Fruit fly (Drosophila melanogaster) whole organism, embryonic: ENCODE measurements around the gene CG15912.

Experiments used
- Ada2b ChIP-seq: fragments of 200-800 bp; sonication (Bioruptor generic); IDR thresholded peaks from 2 replicates; pipeline ENCODE4 v1.3.6; 2022; ENCODE audit warnings: missing biosample characterization, missing genetic modification characterization
- B-H2 ChIP-seq: fragments of 200-800 bp; sonication (Bioruptor generic); optimal IDR thresholded peaks from 2 replicates; lab custom pipeline; 2018; ENCODE audit warnings: missing biosample characterization, mild to moderate bottlenecking, missing genetic modification characterization
- CG11695 ChIP-seq: fragments of 200-800 bp; sonication (Bioruptor generic); IDR thresholded peaks from 3 replicates; pipeline ENCODE4 v1.3.6; 2022; ENCODE audit warnings: missing biosample characterization, missing genetic modification characterization
- CG13775 ChIP-seq: fragments of 200-800 bp; sonication (Bioruptor generic); optimal IDR thresholded peaks from 3 replicates; lab custom pipeline; 2017; ENCODE audit warnings: missing biosample characterization, mild to moderate bottlenecking, missing genetic modification characterization
- CG14050 ChIP-seq: fragments of 200-800 bp; sonication (Bioruptor generic); IDR thresholded peaks from 3 replicates; pipeline ENCODE4 v1.3.6; 2022; ENCODE audit warnings: missing biosample characterization, missing genetic modification characterization
- CG14965 ChIP-seq: fragments of 200-800 bp; sonication (Bioruptor generic); optimal IDR thresholded peaks from 2 replicates; lab custom pipeline; 2016; ENCODE audit warnings: missing biosample characterization, missing genetic modification characterization, borderline replicate concordance
- CG1529 ChIP-seq: fragments of 200-800 bp; sonication (Bioruptor generic); optimal IDR thresholded peaks from 3 replicates; lab custom pipeline; 2018; ENCODE audit warnings: missing biosample characterization, missing genetic modification characterization
- CG17568 ChIP-seq: fragments of 200-800 bp; sonication (Bioruptor generic); optimal IDR thresholded peaks from 2 replicates; lab custom pipeline; 2018; ENCODE audit warnings: missing biosample characterization, mild to moderate bottlenecking, missing genetic modification characterization, moderate library complexity
- CG18262 ChIP-seq: fragments of 200-800 bp; optimal IDR thresholded peaks from 3 replicates; lab custom pipeline; 2019; ENCODE audit warnings: missing biosample characterization, mild to moderate bottlenecking, missing genetic modification characterization, moderate library complexity
- CG30431 ChIP-seq: fragments of 200-800 bp; sonication (Bioruptor generic); optimal IDR thresholded peaks from 2 replicates; lab custom pipeline; 2017; ENCODE audit warnings: missing biosample characterization, missing genetic modification characterization
- CG32772 ChIP-seq: fragments of 200-800 bp; sonication (Bioruptor generic); IDR thresholded peaks from 2 replicates; pipeline ENCODE4 v1.3.6; 2022; ENCODE audit warnings: missing biosample characterization, missing genetic modification characterization
- CG34224 ChIP-seq: fragments of 200-800 bp; sonication (Bioruptor generic); IDR thresholded peaks from 3 replicates; pipeline ENCODE4 v1.3.6; 2022; ENCODE audit warnings: missing biosample characterization, missing genetic modification characterization; ENCODE audit not compliant: partially characterized antibody
- CG42726 ChIP-seq: fragments of 200-800 bp; sonication (Bioruptor generic); IDR thresholded peaks from 2 replicates; pipeline ENCODE4 v1.3.6; 2022; ENCODE audit warnings: missing biosample characterization, missing genetic modification characterization; ENCODE audit not compliant: partially characterized antibody
- CG4707 ChIP-seq: fragments of 200-800 bp; sonication (Bioruptor generic); optimal IDR thresholded peaks from 2 replicates; lab custom pipeline; 2018; ENCODE audit warnings: missing biosample characterization, mild to moderate bottlenecking, missing genetic modification characterization, moderate library complexity
- CG4820 ChIP-seq: fragments of 200-800 bp; sonication (Bioruptor generic); optimal IDR thresholded peaks from 3 replicates; lab custom pipeline; 2016; ENCODE audit warnings: missing biosample characterization, missing genetic modification characterization
- CG6683 ChIP-seq: fragments of 200-800 bp; sonication (Bioruptor generic); optimal IDR thresholded peaks from 2 replicates; lab custom pipeline; 2017; ENCODE audit warnings: missing biosample characterization, mild to moderate bottlenecking, missing genetic modification characterization, missing genetic modification reagents
- CG8290 ChIP-seq, 3 experiments: fragments of 200-800 bp; sonication (Bioruptor generic); optimal IDR thresholded peaks; 2 replicates each; lab custom pipeline; 2016 to 2019; ENCODE audit warnings: missing biosample characterization in 3 of 3, missing genetic modification characterization in 3 of 3, mild to moderate bottlenecking in 2 of 3, moderate library complexity in 1 of 3
- CG9609 ChIP-seq: fragments of 200-800 bp; sonication (Bioruptor generic); optimal IDR thresholded peaks from 3 replicates; lab custom pipeline; 2016; ENCODE audit warnings: missing biosample characterization, missing genetic modification characterization
- Dbx ChIP-seq: fragments of 200-800 bp; sonication (Bioruptor generic); IDR thresholded peaks from 3 replicates; pipeline ENCODE4 v1.3.6; 2022; ENCODE audit warnings: missing biosample characterization, missing genetic modification characterization
- Hand ChIP-seq: fragments of 200-800 bp; sonication (Bioruptor generic); optimal IDR thresholded peaks from 2 replicates; lab custom pipeline; 2017; ENCODE audit warnings: mild to moderate bottlenecking, missing biosample characterization, missing genetic modification reagents, missing genetic modification characterization
- Hmx ChIP-seq: fragments of 200-800 bp; sonication (Bioruptor generic); optimal IDR thresholded peaks from 2 replicates; lab custom pipeline; 2016; ENCODE audit warnings: missing biosample characterization, missing genetic modification characterization
- Hr39 ChIP-seq: fragments of >200 bp; optimal IDR thresholded peaks from 2 replicates; lab custom pipeline; 2017
- Hr51 ChIP-seq, 2 experiments: fragments of 200-800 bp; sonication (Bioruptor generic); optimal IDR thresholded peaks; 2 replicates in 1 of 2; 3 replicates in 1 of 2; lab custom pipeline; 2016 to 2018; ENCODE audit warnings: missing biosample characterization in 2 of 2, missing genetic modification characterization in 2 of 2, mild to moderate bottlenecking in 1 of 2, moderate library complexity in 1 of 2
- MTF-1 ChIP-seq: fragments of 200-800 bp; sonication (Bioruptor generic); optimal IDR thresholded peaks from 2 replicates; lab custom pipeline; 2018; ENCODE audit warnings: missing biosample characterization, mild to moderate bottlenecking, missing genetic modification characterization, borderline replicate concordance
- Xrp1 ChIP-seq: fragments of 200-800 bp; sonication (Bioruptor generic); IDR thresholded peaks from 2 replicates; pipeline ENCODE4 v1.3.6; 2022; ENCODE audit warnings: missing biosample characterization, missing genetic modification characterization
- abd-A ChIP-seq: fragments of 200-800 bp; sonication (Bioruptor generic); optimal IDR thresholded peaks from 3 replicates; lab custom pipeline; 2019; ENCODE audit warnings: missing biosample characterization, mild to moderate bottlenecking, missing genetic modification characterization, moderate library complexity
- bcd ChIP-seq: fragments of 200-800 bp; sonication (Bioruptor generic); optimal IDR thresholded peaks from 2 replicates; lab custom pipeline; 2017; ENCODE audit warnings: missing biosample characterization, mild to moderate bottlenecking, missing genetic modification characterization
- bsh ChIP-seq, 2 experiments: fragments of 200-800 bp; sonication (Bioruptor generic); optimal IDR thresholded peaks; 2 replicates each; lab custom pipeline; 2017 to 2018; ENCODE audit warnings: mild to moderate bottlenecking in 2 of 2, missing biosample characterization in 2 of 2, missing genetic modification characterization in 2 of 2, moderate library complexity in 1 of 2
- cg ChIP-seq: fragments of 200-800 bp; sonication (Bioruptor generic); optimal IDR thresholded peaks from 3 replicates; lab custom pipeline; 2019; ENCODE audit warnings: missing biosample characterization, mild to moderate bottlenecking, missing genetic modification characterization, moderate library complexity
- ci ChIP-seq: fragments of 200-800 bp; sonication (Bioruptor generic); IDR thresholded peaks from 3 replicates; pipeline ENCODE4 v1.3.6; 2022; ENCODE audit warnings: missing biosample characterization, missing genetic modification characterization
- corto ChIP-seq: fragments of 200-800 bp; sonication (Bioruptor generic); optimal IDR thresholded peaks from 2 replicates; lab custom pipeline; 2016; ENCODE audit warnings: missing biosample characterization, mild to moderate bottlenecking, missing genetic modification characterization, moderate library complexity
- crc ChIP-seq: fragments of 200-800 bp; sonication (Bioruptor generic); optimal IDR thresholded peaks from 2 replicates; lab custom pipeline; 2016; ENCODE audit warnings: missing biosample characterization, missing genetic modification characterization
- dan ChIP-seq: fragments of 200-800 bp; sonication (Bioruptor generic); IDR thresholded peaks from 2 replicates; pipeline ENCODE4 v1.3.6; 2022; ENCODE audit warnings: missing biosample characterization, missing genetic modification characterization
- ewg ChIP-seq: fragments of 200-800 bp; sonication (Bioruptor generic); optimal IDR thresholded peaks from 3 replicates; lab custom pipeline; 2017; ENCODE audit warnings: mild to moderate bottlenecking, missing biosample characterization, missing genetic modification reagents, missing genetic modification characterization
- fd3F ChIP-seq: fragments of 200-800 bp; sonication (Bioruptor generic); optimal IDR thresholded peaks from 2 replicates; lab custom pipeline; 2018; ENCODE audit warnings: missing biosample characterization, mild to moderate bottlenecking, missing genetic modification characterization, moderate library complexity
- fd64A ChIP-seq: fragments of 200-800 bp; sonication (Bioruptor generic); optimal IDR thresholded peaks from 3 replicates; lab custom pipeline; 2018; ENCODE audit warnings: missing biosample characterization, mild to moderate bottlenecking, missing genetic modification characterization
- gcm2 ChIP-seq: fragments of 200-800 bp; sonication (Bioruptor generic); optimal IDR thresholded peaks from 2 replicates; lab custom pipeline; 2016; ENCODE audit warnings: missing biosample characterization, missing genetic modification characterization
- her ChIP-seq: fragments of 200-800 bp; sonication (Bioruptor generic); optimal IDR thresholded peaks from 2 replicates; lab custom pipeline; 2016; ENCODE audit warnings: missing biosample characterization, missing genetic modification characterization
- insv ChIP-seq, 2 experiments: fragments of 200-800 bp; sonication (Bioruptor generic); optimal IDR thresholded peaks; 3 replicates each; lab custom pipeline; 2016 to 2018; ENCODE audit warnings: missing biosample characterization in 2 of 2, missing genetic modification characterization in 2 of 2
- kah ChIP-seq: fragments of 200-800 bp; sonication (Bioruptor generic); optimal IDR thresholded peaks from 2 replicates; lab custom pipeline; 2018; ENCODE audit warnings: missing biosample characterization, mild to moderate bottlenecking, missing genetic modification characterization
- kay ChIP-seq: fragments of 200-800 bp; sonication (Bioruptor generic); optimal IDR thresholded peaks from 2 replicates; lab custom pipeline; 2016; ENCODE audit warnings: missing biosample characterization, missing genetic modification characterization
- ken ChIP-seq: fragments of 200-800 bp; sonication (Bioruptor generic); IDR thresholded peaks from 3 replicates; pipeline ENCODE4 v1.3.6; 2022; ENCODE audit warnings: missing biosample characterization, missing genetic modification characterization
- odd ChIP-seq: fragments of 200-800 bp; sonication (Bioruptor generic); optimal IDR thresholded peaks from 2 replicates; lab custom pipeline; 2017; ENCODE audit warnings: missing biosample characterization, mild to moderate bottlenecking, missing genetic modification characterization
- pan ChIP-seq, 4 experiments: fragments of >200 bp in 3 of 4; fragments of 200-800 bp in 1 of 4; sonication (Bioruptor generic) in 1 of 4; optimal IDR thresholded peaks in 3 of 4; IDR thresholded peaks in 1 of 4; 2 replicates each; pipeline versions ENCODE4 v1.3.6 to Lab custom; 2017 to 2022; ENCODE audit warnings: missing biosample characterization in 2 of 4, missing genetic modification characterization in 2 of 4, mixed read lengths in 1 of 4
- pros ChIP-seq: fragments of 200-800 bp; sonication (Bioruptor generic); optimal IDR thresholded peaks from 3 replicates; lab custom pipeline; 2019; ENCODE audit warnings: missing biosample characterization, mild to moderate bottlenecking, missing genetic modification characterization, moderate library complexity
- sc ChIP-seq, 3 experiments: fragments of >200 bp in 2 of 3; fragments of 200-800 bp in 1 of 3; sonication (Bioruptor generic) in 1 of 3; optimal IDR thresholded peaks; 2 replicates in 2 of 3; 3 replicates in 1 of 3; lab custom pipeline; 2017; ENCODE audit warnings: mild to moderate bottlenecking in 1 of 3, missing biosample characterization in 1 of 3, missing genetic modification characterization in 1 of 3, missing genetic modification reagents in 1 of 3
- ssp ChIP-seq: fragments of 200-800 bp; sonication (Bioruptor generic); IDR thresholded peaks from 2 replicates; pipeline ENCODE4 v1.3.6; 2022; ENCODE audit warnings: missing biosample characterization, missing genetic modification characterization
- trem ChIP-seq: fragments of 200-800 bp; optimal IDR thresholded peaks from 3 replicates; lab custom pipeline; 2019; ENCODE audit warnings: missing biosample characterization, mild to moderate bottlenecking, missing genetic modification characterization, moderate library complexity
- zen ChIP-seq: fragments of 200-800 bp; sonication (Bioruptor generic); optimal IDR thresholded peaks from 3 replicates; lab custom pipeline; 2018; ENCODE audit warnings: missing biosample characterization, mild to moderate bottlenecking, missing genetic modification characterization, moderate library complexity

CG15912 gene

DNA sequence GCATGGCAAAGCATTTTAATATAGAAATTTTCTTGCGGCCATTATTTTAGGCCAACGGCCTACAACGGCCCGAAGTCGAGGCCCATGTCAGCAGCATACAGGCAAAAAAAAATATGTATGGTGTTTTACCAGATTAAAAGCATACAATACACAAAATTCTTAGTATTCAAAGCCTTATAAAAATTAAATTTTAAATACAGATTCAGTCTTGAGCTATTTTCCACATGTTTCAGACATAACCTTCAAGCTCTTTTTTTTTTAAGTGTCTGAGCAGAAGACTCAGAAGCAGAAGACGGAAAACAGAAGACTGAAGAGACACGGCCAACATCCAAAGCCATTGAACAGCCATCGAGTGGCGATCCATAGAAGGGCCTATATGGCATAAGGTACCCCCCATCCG, 32.9 kb downstream of the CG15912 start (continued):
- no peak for TF ChIP-seq sc (optimal IDR thresholded peaks at IDR 0.05; lab: Kevin White, UChicago)
- peak; percentile 25 for TF ChIP-seq sc (GFP tag; optimal IDR thresholded peaks at IDR 0.05; lab: Kevin White, UChicago)
- no peak for TF ChIP-seq CG34224 (GFP tag; lab: Robert Waterston, UW)
- peak; percentile 23; the same call in 1 of the 2 replicates for TF ChIP-seq CG32772 (GFP tag; lab: Robert Waterston, UW)
- no peak for TF ChIP-seq CG14965 (GFP tag; lab: Kevin White, UChicago)
- TF ChIP-seq ewg (GFP tag; lab: Kevin White, UChicago): no peak
- peak; percentile 36 for TF ChIP-seq CG1529 (GFP tag; lab: Kevin White, UChicago)
- peak; percentile 45 for TF ChIP-seq CG4820 (GFP tag; lab: Kevin White, UChicago)
- no peak for TF ChIP-seq dan
- TF ChIP-seq Ada2b: 0 out of 2 replicates have a peak, but pooled peaks have one; percentile 19
- TF ChIP-seq cg (GFP tag; lab: Kevin White, UChicago): no peak
- no peak for TF ChIP-seq Dbx (GFP tag; lab: Robert Waterston, UW)
- peak; percentile 10 for TF ChIP-seq bcd
- no peak for TF ChIP-seq Hmx
- TF ChIP-seq CG42726 (GFP tag; lab: Robert Waterston, UW): no peak
- 0 out of 3 replicates have a peak, but pooled peaks have one; percentile 11 for TF ChIP-seq ken
- TF ChIP-seq CG8290 (GFP tag; optimal IDR thresholded peaks at IDR 0.05; lab: Kevin White, UChicago): no peak
- no peak for TF ChIP-seq CG8290 (tag; optimal IDR thresholded peaks at IDR 0.05; lab: Kevin White, UChicago)
- no peak for TF ChIP-seq Hr39 (lab: Kevin White, UChicago)
- peak; percentile 62 for TF ChIP-seq CG18262 (tag; lab: Kevin White, UChicago)
- TF ChIP-seq abd-A (tag; lab: Kevin White, UChicago): no peak
- no peak for TF ChIP-seq zen (tag; lab: Kevin White, UChicago)
- peak in 1 of 2 experiments; percentile 82 for TF ChIP-seq bsh (GFP tag; optimal IDR thresholded peaks at IDR 0.05; lab: Kevin White, UChicago)
- no peak for TF ChIP-seq CG14050 (GFP tag; lab: Robert Waterston, UW)
- TF ChIP-seq CG13775 (GFP tag; lab: Kevin White, UChicago): no peak
- TF ChIP-seq ssp (GFP tag; lab: Robert Waterston, UW): no peak
- TF ChIP-seq fd3F (GFP tag; lab: Kevin White, UChicago): no peak
- TF ChIP-seq CG4707 (GFP tag; lab: Kevin White, UChicago): no peak
- TF ChIP-seq fd64A (GFP tag; lab: Kevin White, UChicago): no peak
- peak in 1 of 2 experiments; percentile 6 for TF ChIP-seq Hr51 (GFP tag; optimal IDR thresholded peaks at IDR 0.05; lab: Kevin White, UChicago)
- TF ChIP-seq kah: no peak
- no peak for TF ChIP-seq CG9609 (GFP tag; lab: Kevin White, UChicago)
- no peak for TF ChIP-seq B-H2 (GFP tag; lab: Kevin White, UChicago)
- TF ChIP-seq CG11695 (GFP tag; lab: Robert Waterston, UW): 0 out of 3 replicates have a peak, but pooled peaks have one; percentile 30
- no peak for TF ChIP-seq corto (GFP tag; lab: Kevin White, UChicago)
- no peak for TF ChIP-seq MTF-1 (GFP tag; lab: Kevin White, UChicago)
- TF ChIP-seq Hand (GFP tag; lab: Kevin White, UChicago): no peak
- TF ChIP-seq CG30431 (GFP tag; lab: Kevin White, UChicago): no peak
- no peak for TF ChIP-seq pan (optimal IDR thresholded peaks at IDR 0.05; lab: Kevin White, UChicago)
- TF ChIP-seq pan (GFP tag; optimal IDR thresholded peaks at IDR 0.05 in 1 of 2, IDR thresholded peaks at IDR 0.05 in 1 of 2): peak in 1 of 2 experiments; percentile 20
- no peak for TF ChIP-seq odd (GFP tag; lab: Kevin White, UChicago)
- TF ChIP-seq gcm2: no peak
- TF ChIP-seq CG17568 (GFP tag; lab: Kevin White, UChicago): no peak
- no peak for TF ChIP-seq crc
- TF ChIP-seq her (GFP tag; lab: Kevin White, UChicago): no peak
- peak; percentile 73 for TF ChIP-seq Xrp1 (GFP tag; lab: Robert Waterston, UW)
- TF ChIP-seq kay: no peak
- no peak for TF ChIP-seq trem (tag; lab: Kevin White, UChicago)
- no peak for TF ChIP-seq pros (GFP tag; lab: Kevin White, UChicago)
- TF ChIP-seq ci (GFP tag; lab: Robert Waterston, UW): peak; percentile 52; the same call in 1 of the 3 replicates
- TF ChIP-seq insv (GFP tag; optimal IDR thresholded peaks at IDR 0.05; lab: Kevin White, UChicago): no peak
- no peak for TF ChIP-seq CG6683 (GFP tag; lab: Kevin White, UChicago)
